Fruit fly (Drosophila melanogaster) whole organism, embryonic: ENCODE data around the gene phol.

ENCODE experiments used
- Ada2b ChIP-seq: fragments of 200-800 bp; sonication (Bioruptor generic); IDR thresholded peaks from 2 replicates; pipeline ENCODE4 v1.3.6; 2022; ENCODE audit warnings: missing biosample characterization, missing genetic modification characterization
- Adf1 ChIP-seq: fragments of 200-800 bp; sonication (Bioruptor generic); IDR thresholded peaks from 2 replicates; pipeline ENCODE4 v1.3.6; 2022; ENCODE audit warnings: missing biosample characterization, missing genetic modification characterization
- BEAF-32 ChIP-seq: fragments of 200-800 bp; sonication (Bioruptor generic); optimal IDR thresholded peaks from 3 replicates; lab custom pipeline; 2017; ENCODE audit warnings: missing biosample characterization, missing genetic modification characterization, mild to moderate bottlenecking, moderate library complexity, missing genetic modification reagents
- CG10267 ChIP-seq: fragments of 200-800 bp; sonication (Bioruptor generic); optimal IDR thresholded peaks from 2 replicates; lab custom pipeline; 2018; ENCODE audit warnings: missing biosample characterization, mild to moderate bottlenecking, missing genetic modification characterization, moderate library complexity
- CG10321 ChIP-seq: fragments of 200-800 bp; sonication (Bioruptor generic); IDR thresholded peaks from 2 replicates; pipeline ENCODE4 v1.3.6; 2022; ENCODE audit warnings: missing biosample characterization, missing genetic modification characterization
- CG10366 ChIP-seq: fragments of 200-800 bp; sonication (Bioruptor generic); IDR thresholded peaks from 2 replicates; pipeline ENCODE4 v1.3.6; 2022; ENCODE audit warnings: missing biosample characterization, missing genetic modification characterization
- CG10462 ChIP-seq: fragments of 200-800 bp; sonication (Bioruptor generic); optimal IDR thresholded peaks from 2 replicates; lab custom pipeline; 2016; ENCODE audit warnings: missing biosample characterization, missing genetic modification characterization
- CG10979 ChIP-seq: fragments of 200-800 bp; sonication (Bioruptor generic); optimal IDR thresholded peaks from 2 replicates; lab custom pipeline; 2018; ENCODE audit warnings: missing biosample characterization, mild to moderate bottlenecking, missing genetic modification characterization, moderate library complexity
- CG11456 ChIP-seq: fragments of 200-800 bp; sonication (Bioruptor generic); IDR thresholded peaks from 3 replicates; pipeline ENCODE4 v1.3.6; 2022; ENCODE audit warnings: missing biosample characterization, missing genetic modification characterization
- CG11504 ChIP-seq: fragments of 200-800 bp; sonication (Bioruptor generic); optimal IDR thresholded peaks from 3 replicates; lab custom pipeline; 2019; ENCODE audit warnings: missing biosample characterization, mild to moderate bottlenecking, missing genetic modification characterization, moderate library complexity
- CG11560 ChIP-seq: fragments of 200-800 bp; sonication (Bioruptor generic); IDR thresholded peaks from 3 replicates; pipeline ENCODE4 v1.3.6; 2022; ENCODE audit warnings: missing biosample characterization, missing genetic modification characterization
- CG13775 ChIP-seq: fragments of 200-800 bp; sonication (Bioruptor generic); optimal IDR thresholded peaks from 3 replicates; lab custom pipeline; 2017; ENCODE audit warnings: missing biosample characterization, mild to moderate bottlenecking, missing genetic modification characterization
- CG14667 ChIP-seq: fragments of 200-800 bp; sonication (Bioruptor generic); IDR thresholded peaks from 2 replicates; pipeline ENCODE4 v1.3.6; 2022; ENCODE audit warnings: missing biosample characterization, missing genetic modification characterization
- CG15073 ChIP-seq: fragments of 200-800 bp; sonication (Bioruptor generic); optimal IDR thresholded peaks from 2 replicates; lab custom pipeline; 2016; ENCODE audit warnings: missing biosample characterization, missing genetic modification characterization
- CG1832 ChIP-seq: fragments of 200-800 bp; sonication (Bioruptor generic); optimal IDR thresholded peaks from 2 replicates; lab custom pipeline; 2017; ENCODE audit warnings: missing biosample characterization, mild to moderate bottlenecking, missing genetic modification characterization, inconsistent platforms
- CG2678 ChIP-seq: fragments of 200-800 bp; sonication (Bioruptor generic); optimal IDR thresholded peaks from 3 replicates; lab custom pipeline; 2019; ENCODE audit warnings: missing biosample characterization, mild to moderate bottlenecking, missing genetic modification characterization, moderate library complexity
- CG30020 ChIP-seq: fragments of 200-800 bp; optimal IDR thresholded peaks from 2 replicates; lab custom pipeline; 2019; ENCODE audit warnings: missing biosample characterization, mild to moderate bottlenecking, missing genetic modification characterization, moderate library complexity
- CG3163 ChIP-seq: fragments of 200-800 bp; sonication (Bioruptor generic); optimal IDR thresholded peaks from 3 replicates; lab custom pipeline; 2016; ENCODE audit warnings: missing biosample characterization, missing genetic modification characterization
- CG5245 ChIP-seq: fragments of 200-800 bp; sonication (Bioruptor generic); optimal IDR thresholded peaks from 3 replicates; lab custom pipeline; 2016; ENCODE audit warnings: missing biosample characterization, missing genetic modification characterization
- CG6254 ChIP-seq: fragments of 200-800 bp; sonication (Bioruptor generic); optimal IDR thresholded peaks from 3 replicates; lab custom pipeline; 2017; ENCODE audit warnings: mild to moderate bottlenecking, missing biosample characterization, missing genetic modification reagents, missing genetic modification characterization
- CG6683 ChIP-seq: fragments of 200-800 bp; sonication (Bioruptor generic); optimal IDR thresholded peaks from 2 replicates; lab custom pipeline; 2017; ENCODE audit warnings: missing biosample characterization, mild to moderate bottlenecking, missing genetic modification characterization, missing genetic modification reagents
- CG6765 ChIP-seq: fragments of 200-800 bp; sonication (Bioruptor generic); optimal IDR thresholded peaks from 3 replicates; lab custom pipeline; 2017; ENCODE audit warnings: missing biosample characterization, mild to moderate bottlenecking, missing genetic modification characterization
- CG7372 ChIP-seq: fragments of 200-800 bp; sonication (Bioruptor generic); IDR thresholded peaks from 2 replicates; pipeline ENCODE4 v1.3.6; 2022; ENCODE audit warnings: missing biosample characterization, missing genetic modification characterization
- CG7556 ChIP-seq: fragments of 200-800 bp; sonication (Bioruptor generic); optimal IDR thresholded peaks from 2 replicates; lab custom pipeline; 2017; ENCODE audit warnings: missing biosample characterization, mild to moderate bottlenecking, missing genetic modification characterization
- CG8359 ChIP-seq: fragments of 200-800 bp; sonication (Bioruptor generic); optimal IDR thresholded peaks from 2 replicates; lab custom pipeline; 2017; ENCODE audit warnings: missing biosample characterization, mild to moderate bottlenecking, missing genetic modification characterization, borderline replicate concordance
- CG9727 ChIP-seq: fragments of 200-800 bp; sonication (Bioruptor generic); optimal IDR thresholded peaks from 3 replicates; lab custom pipeline; 2017; ENCODE audit warnings: missing biosample characterization, mild to moderate bottlenecking, missing genetic modification characterization
- D ChIP-seq, 2 experiments: fragments of 200-800 bp in 1 of 2; fragments of >200 bp in 1 of 2; sonication (Bioruptor generic) in 1 of 2; optimal IDR thresholded peaks; 2 replicates in 1 of 2; 3 replicates in 1 of 2; lab custom pipeline; 2017; ENCODE audit warnings: mild to moderate bottlenecking in 1 of 2, missing biosample characterization in 1 of 2, missing genetic modification characterization in 1 of 2, missing genetic modification reagents in 1 of 2
- Dref ChIP-seq: fragments of 200-800 bp; sonication (Bioruptor generic); IDR thresholded peaks from 2 replicates; pipeline ENCODE4 v1.3.6; 2022; ENCODE audit warnings: missing biosample characterization, missing genetic modification characterization
- Eip74EF ChIP-seq, 2 experiments: fragments of 200-800 bp in 1 of 2; fragments of >200 bp in 1 of 2; sonication (Bioruptor generic) in 1 of 2; optimal IDR thresholded peaks; 2 replicates each; lab custom pipeline; 2017 to 2019; ENCODE audit warnings: missing biosample characterization in 2 of 2, missing genetic modification characterization in 2 of 2, mild to moderate bottlenecking in 1 of 2, moderate library complexity in 1 of 2
- Elba2 ChIP-seq: fragments of 200-800 bp; sonication (Bioruptor generic); optimal IDR thresholded peaks from 3 replicates; lab custom pipeline; 2016; ENCODE audit warnings: missing biosample characterization, missing genetic modification characterization
- Hmr ChIP-seq: fragments of 200-800 bp; sonication (Bioruptor generic); optimal IDR thresholded peaks from 3 replicates; lab custom pipeline; 2017; ENCODE audit warnings: mild to moderate bottlenecking, missing biosample characterization, missing genetic modification reagents, missing genetic modification characterization
- Hsf ChIP-seq: fragments of 200-800 bp; sonication (Bioruptor generic); optimal IDR thresholded peaks from 3 replicates; lab custom pipeline; 2016; ENCODE audit warnings: missing biosample characterization, missing genetic modification characterization
- Med ChIP-seq: fragments of 200-800 bp; sonication (Bioruptor generic); peaks from one replicate; lab custom pipeline; 2016; ENCODE audit warnings: missing biosample characterization, missing genetic modification characterization, mild to moderate bottlenecking, inconsistent platforms, moderate library complexity
- Mrtf ChIP-seq: fragments of 200-800 bp; sonication (Bioruptor generic); IDR thresholded peaks from 3 replicates; pipeline ENCODE4 v1.3.6; 2022; ENCODE audit warnings: missing biosample characterization, missing genetic modification characterization
- Myb ChIP-seq: fragments of 200-800 bp; sonication (Bioruptor generic); optimal IDR thresholded peaks from 2 replicates; lab custom pipeline; 2016; ENCODE audit warnings: missing biosample characterization, missing genetic modification characterization
- Sin3A ChIP-seq: fragments of >200 bp; optimal IDR thresholded peaks from 2 replicates; lab custom pipeline; 2018
- caup ChIP-seq: fragments of 200-800 bp; sonication (Bioruptor generic); optimal IDR thresholded peaks from 3 replicates; lab custom pipeline; 2017; ENCODE audit warnings: missing biosample characterization, mild to moderate bottlenecking, missing genetic modification characterization, moderate library complexity; ENCODE audit not compliant: severe bottlenecking
- grn ChIP-seq: fragments of 200-800 bp; sonication (Bioruptor generic); optimal IDR thresholded peaks from 3 replicates; lab custom pipeline; 2017; ENCODE audit warnings: missing biosample characterization, missing genetic modification characterization
- lilli ChIP-seq: fragments of 200-800 bp; sonication (Bioruptor generic); optimal IDR thresholded peaks from 3 replicates; lab custom pipeline; 2016; ENCODE audit warnings: missing biosample characterization, missing genetic modification characterization
- prd ChIP-seq, 3 experiments: fragments of >200 bp in 2 of 3; fragments of 200-800 bp in 1 of 3; sonication (Bioruptor generic) in 1 of 3; optimal IDR thresholded peaks in 2 of 3; IDR thresholded peaks in 1 of 3; 2 replicates in 2 of 3; 3 replicates in 1 of 3; pipeline versions ENCODE4 v1.3.6 to Lab custom; 2017 to 2022; ENCODE audit warnings: missing biosample characterization in 1 of 3, missing genetic modification characterization in 1 of 3
- pros ChIP-seq: fragments of 200-800 bp; sonication (Bioruptor generic); optimal IDR thresholded peaks from 3 replicates; lab custom pipeline; 2019; ENCODE audit warnings: missing biosample characterization, mild to moderate bottlenecking, missing genetic modification characterization, moderate library complexity
- psq ChIP-seq: fragments of 200-800 bp; sonication (Bioruptor generic); optimal IDR thresholded peaks from 2 replicates; lab custom pipeline; 2017; ENCODE audit warnings: missing biosample characterization, missing genetic modification characterization
- sqz ChIP-seq: fragments of 200-800 bp; sonication (Bioruptor generic); optimal IDR thresholded peaks from 3 replicates; lab custom pipeline; 2018; ENCODE audit warnings: missing biosample characterization, mild to moderate bottlenecking, missing genetic modification characterization
- stc ChIP-seq: fragments of 200-800 bp; sonication (Bioruptor generic); IDR thresholded peaks from 2 replicates; pipeline ENCODE4 v1.3.6; 2022; ENCODE audit warnings: missing biosample characterization, missing genetic modification characterization
- toy ChIP-seq: fragments of 200-800 bp; sonication (Bioruptor generic); IDR thresholded peaks from 2 replicates; pipeline ENCODE4 v1.3.6; 2022; ENCODE audit warnings: missing biosample characterization, missing genetic modification characterization
- trem ChIP-seq: fragments of 200-800 bp; optimal IDR thresholded peaks from 3 replicates; lab custom pipeline; 2019; ENCODE audit warnings: missing biosample characterization, mild to moderate bottlenecking, missing genetic modification characterization, moderate library complexity
- zen2 ChIP-seq: fragments of 200-800 bp; sonication (Bioruptor generic); IDR thresholded peaks from 3 replicates; pipeline ENCODE4 v1.3.6; 2022; ENCODE audit warnings: missing biosample characterization, missing genetic modification characterization; ENCODE audit not compliant: partially characterized antibody
- zfh1 ChIP-seq: fragments of 200-800 bp; sonication (Bioruptor generic); IDR thresholded peaks from 3 replicates; pipeline ENCODE4 v1.3.6; 2022; ENCODE audit warnings: missing biosample characterization, missing genetic modification characterization

Gene phol

DNA sequence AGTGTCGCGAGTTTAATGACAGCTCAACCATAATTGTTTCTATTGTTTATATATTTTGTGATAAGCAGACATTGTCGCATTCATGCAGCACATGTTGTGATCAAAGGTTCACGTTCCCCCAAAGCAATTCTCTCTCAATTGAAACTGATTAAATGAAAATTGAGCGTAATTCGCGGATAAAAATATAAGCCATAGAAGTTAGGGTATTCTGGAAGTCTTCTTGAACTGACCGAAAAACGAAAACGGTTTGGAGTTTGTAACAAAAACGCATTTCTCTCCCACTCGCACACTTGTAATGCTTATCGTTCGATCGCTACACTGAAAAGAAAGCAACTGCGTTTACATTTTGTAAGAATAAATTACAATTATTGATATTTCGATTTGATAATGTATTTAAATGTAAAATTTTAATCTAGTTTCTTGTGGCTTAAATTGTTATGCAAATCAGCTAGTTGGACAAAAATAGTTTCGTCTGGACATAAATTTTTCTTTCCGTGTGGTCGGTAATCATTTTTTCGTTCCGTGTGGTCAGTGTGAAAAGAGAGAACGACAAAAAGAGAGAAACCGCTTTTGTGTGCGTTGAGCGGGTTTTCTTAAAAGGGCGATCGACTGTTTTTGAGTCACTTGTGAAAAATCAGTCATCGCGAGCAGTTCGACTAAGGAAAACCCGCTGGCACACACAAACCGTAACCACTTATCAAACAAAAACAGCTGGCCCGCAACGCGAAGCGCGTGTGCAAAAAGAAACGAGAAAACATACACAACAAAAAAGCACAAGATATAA lies 33.3 kb downstream of the phol start, which contains the start of gene aay (continued):
- peak; percentile 98 for TF ChIP-seq CG11504
- peak; percentile 98 for TF ChIP-seq CG6765 (GFP tag; lab: Kevin White, UChicago)
- peak; percentile 97 for TF ChIP-seq CG6254 (GFP tag; lab: Kevin White, UChicago)
- peak; percentile 99 for TF ChIP-seq CG10267 (tag; lab: Kevin White, UChicago)
- TF ChIP-seq CG10321 (GFP tag; lab: Robert Waterston, UW), result peak; percentile 86
- TF ChIP-seq Dref (GFP tag; lab: Robert Waterston, UW), result peak; percentile 40
- peak; percentile 97 for TF ChIP-seq CG7372 (GFP tag; lab: Robert Waterston, UW)
- peak; percentile 98 for TF ChIP-seq sqz (GFP tag; lab: Kevin White, UChicago)
- TF ChIP-seq grn (GFP tag; lab: Kevin White, UChicago), result peak; percentile 100
- no peak for TF ChIP-seq zen2 (GFP tag; lab: Robert Waterston, UW)
- TF ChIP-seq toy (GFP tag; lab: Robert Waterston, UW), result peak; percentile 92
- TF ChIP-seq CG5245, result peak; percentile 97
- peak; percentile 99 for TF ChIP-seq CG2678 (tag; lab: Kevin White, UChicago)
- TF ChIP-seq caup (GFP tag; lab: Kevin White, UChicago), result peak; percentile 99
- peak; percentile 99 for TF ChIP-seq zfh1 (GFP tag; lab: Robert Waterston, UW)
- no peak for TF ChIP-seq D (optimal IDR thresholded peaks at IDR 0.05; lab: Kevin White, UChicago)
- TF ChIP-seq D (GFP tag; optimal IDR thresholded peaks at IDR 0.05; lab: Kevin White, UChicago), result peak; percentile 99
- TF ChIP-seq BEAF-32, result peak; percentile 22
- TF ChIP-seq CG9727, result peak; percentile 100
- TF ChIP-seq CG30020 (tag; lab: Kevin White, UChicago), result peak; percentile 89
- TF ChIP-seq CG3163 (GFP tag; lab: Kevin White, UChicago), result peak; percentile 89
- TF ChIP-seq CG8359 (GFP tag; lab: Kevin White, UChicago), result peak; percentile 95
- TF ChIP-seq CG10979 (tag; lab: Kevin White, UChicago), result peak; percentile 99
- no peak for TF ChIP-seq Sin3A (lab: Kevin White, UChicago)
- TF ChIP-seq Elba2 (GFP tag; lab: Kevin White, UChicago), result peak; percentile 93
- peak; percentile 87 for TF ChIP-seq Adf1
- TF ChIP-seq Hsf, result peak; percentile 99
- TF ChIP-seq CG15073 (GFP tag; lab: Kevin White, UChicago), result peak; percentile 88
- peak; percentile 99 for TF ChIP-seq CG13775 (GFP tag; lab: Kevin White, UChicago)
- peak; percentile 99 for TF ChIP-seq Hmr
- peak; percentile 91 for TF ChIP-seq CG11560
- TF ChIP-seq CG10462, result peak; percentile 97
- TF ChIP-seq prd (optimal IDR thresholded peaks at IDR 0.05; lab: Kevin White, UChicago), result no peak
- TF ChIP-seq prd (GFP tag; IDR thresholded peaks at IDR 0.05; lab: Robert Waterston, UW), result peak; percentile 99
- TF ChIP-seq lilli (GFP tag; lab: Kevin White, UChicago), result peak; percentile 99
- peak; percentile 98 for TF ChIP-seq CG10366 (GFP tag; lab: Robert Waterston, UW)
- TF ChIP-seq stc (GFP tag; lab: Robert Waterston, UW), result peak; percentile 98
- peak in 1 of 2 experiments; percentile 100 for TF ChIP-seq Eip74EF (GFP tag; optimal IDR thresholded peaks at IDR 0.05; lab: Kevin White, UChicago)
- no peak for TF ChIP-seq CG1832
- peak; percentile 99 for TF ChIP-seq CG7556 (GFP tag; lab: Kevin White, UChicago)
- TF ChIP-seq pros (GFP tag; lab: Kevin White, UChicago), result peak; percentile 87
- TF ChIP-seq CG11456, result peak; percentile 98
- peak; percentile 96 for TF ChIP-seq psq (GFP tag; lab: Kevin White, UChicago)
- peak; percentile 97 for TF ChIP-seq CG6683 (GFP tag; lab: Kevin White, UChicago)
- peak; percentile 97 for TF ChIP-seq trem (tag; lab: Kevin White, UChicago)
- TF ChIP-seq Mrtf (GFP tag; lab: Robert Waterston, UW), result peak; percentile 97
- peak; percentile 96 for TF ChIP-seq CG14667
- peak; percentile 86 for TF ChIP-seq Myb (GFP tag; lab: Kevin White, UChicago)
- TF ChIP-seq Med (GFP tag; lab: Kevin White, UChicago), result peak; percentile 100
- TF ChIP-seq Ada2b (GFP tag; lab: Robert Waterston, UW), result peak; percentile 98
